Worm (Caenorhabditis elegans) whole organism, L2 larva: Measurements from ENCODE around the gene tofu-7.

Experiments
- R02D3.7 ChIP-seq: fragments of 150-350 bp; optimal IDR thresholded peaks from 2 replicates; lab custom pipeline; 2014; ENCODE audit warnings: missing biosample characterization, missing genetic modification characterization
- dmd-4 ChIP-seq: sonication (generic microtip); optimal IDR thresholded peaks from 2 replicates; lab custom pipeline; 2017; ENCODE audit warnings: missing biosample characterization, missing genetic modification characterization
- nhr-25 ChIP-seq: fragments of 150-350 bp; sonication (generic microtip); optimal IDR thresholded peaks from 3 replicates; lab custom pipeline; 2014; ENCODE audit warnings: missing biosample characterization, missing genetic modification characterization
- zag-1 ChIP-seq: fragments of 150-350 bp; optimal IDR thresholded peaks from 2 replicates; lab custom pipeline; 2014; ENCODE audit warnings: missing biosample characterization, missing genetic modification characterization
- ztf-4 ChIP-seq: fragments of 150-350 bp; optimal IDR thresholded peaks from 2 replicates; lab custom pipeline; 2014; ENCODE audit warnings: missing biosample characterization, missing genetic modification characterization

DNA sequence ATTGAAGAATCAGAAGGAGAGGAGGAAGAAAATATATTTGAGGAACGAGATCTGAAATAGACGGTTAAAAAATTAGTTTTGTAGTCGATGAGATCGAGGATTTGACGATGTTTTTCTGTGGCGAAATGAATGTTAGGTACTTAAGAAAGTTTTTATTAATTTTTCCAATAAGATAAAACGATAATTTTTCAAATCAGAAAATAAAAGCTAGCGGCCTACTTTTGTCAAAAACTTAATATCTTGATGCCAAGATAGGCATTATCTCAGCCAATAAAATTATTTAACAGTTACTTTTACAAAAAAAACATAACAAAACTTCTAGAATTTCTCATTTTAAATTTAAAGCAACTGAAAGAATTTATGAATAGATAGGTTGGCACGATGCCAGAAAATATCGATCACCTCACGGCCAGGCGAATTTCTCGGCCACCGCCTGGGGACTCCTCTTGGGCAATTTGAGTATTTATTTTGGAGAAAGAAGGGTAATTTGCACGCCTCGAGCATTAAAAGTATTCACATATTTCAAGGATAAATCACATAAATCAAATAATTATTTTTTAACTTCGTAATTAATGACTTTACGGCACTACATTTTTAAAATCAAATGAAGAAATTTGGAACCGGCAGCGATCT is 3.0 kb upstream of the tofu-7 start, which contains the start of gene fubl-2:
- TF ChIP-seq ztf-4 (tag; lab: Kevin White, UChicago) (no peak), dmd-4 (no peak), nhr-25 (tag; lab: Kevin White, UChicago) (no peak), R02D3.7 (tag; lab: Kevin White, UChicago) (no peak), zag-1 (tag; lab: Kevin White, UChicago) (no peak)
